Worm (Caenorhabditis elegans) whole organism, L4/young adult: ENCODE measurements around the gene ccpp-6.

Experiments
- W03F9.2 ChIP-seq: fragments of 150-350 bp; optimal IDR thresholded peaks from 2 replicates; lab custom pipeline; 2014; ENCODE audit warnings: missing biosample characterization, missing genetic modification characterization
- dao-5 ChIP-seq: sonication (generic microtip); optimal IDR thresholded peaks from 2 replicates; lab custom pipeline; 2016; ENCODE audit warnings: missing genotype, missing genetic modification characterization, moderate library complexity, missing compliant biosample characterization

DNA sequence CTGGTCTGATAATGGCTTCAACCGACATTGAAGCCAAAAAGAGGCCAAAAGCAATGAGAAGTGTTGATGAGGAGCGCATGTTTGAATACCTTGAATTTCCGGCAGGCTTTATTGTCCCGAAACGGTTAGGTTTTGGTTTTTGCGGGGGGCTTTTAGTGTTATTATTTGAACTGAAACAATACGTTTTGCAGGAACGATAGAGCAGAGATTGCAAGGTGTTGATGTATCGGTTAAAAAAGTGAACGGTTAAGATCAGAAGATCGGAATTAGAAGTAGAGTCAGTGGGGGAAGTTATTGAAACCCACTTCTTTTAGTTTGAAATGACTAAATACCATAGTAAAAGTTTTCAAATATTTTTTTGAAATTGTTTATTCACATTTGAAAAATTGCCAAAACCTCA lies 20.4 kb upstream of the ccpp-6 start, which contains the start of gene clec-141:
- no peak for TF ChIP-seq W03F9.2 (tag; lab: Kevin White, UChicago)
- no peak for TF ChIP-seq dao-5 (tag; lab: Kevin White, UChicago)
